Worm (Caenorhabditis elegans): ENCODE results near the gene clc-29.
A peak's percentile ranks its signal among the peaks of the same experiment; 100 is the strongest.

The clc-29 gene

ce11 chrIII:8375000-8375399, 27.3 kb upstream of the clc-29 start, which contains the start of gene met-2:
Gene met-2 (plus strand): TSS chrIII:8375300.
- TF ChIP-seq dmd-4 (tag; optimal IDR thresholded peaks at IDR 0.05; ENCODE audit: borderline replicate concordance) (no peak), nhr-11 (tag; optimal IDR thresholded peaks at IDR 0.05) (no peak), lin-11 (tag; optimal IDR thresholded peaks at IDR 0.05) (no peak), mec-3 (tag; optimal IDR thresholded peaks at IDR 0.05; ENCODE audit: borderline replicate concordance) (no peak), zip-5 (tag; optimal IDR thresholded peaks at IDR 0.05) (no peak), K02D7.2 (tag; optimal IDR thresholded peaks at IDR 0.05) (no peak), pqm-1 (tag; optimal IDR thresholded peaks at IDR 0.05) (no peak), rnt-1 (tag; optimal IDR thresholded peaks at IDR 0.05) (no peak)

DNA sequence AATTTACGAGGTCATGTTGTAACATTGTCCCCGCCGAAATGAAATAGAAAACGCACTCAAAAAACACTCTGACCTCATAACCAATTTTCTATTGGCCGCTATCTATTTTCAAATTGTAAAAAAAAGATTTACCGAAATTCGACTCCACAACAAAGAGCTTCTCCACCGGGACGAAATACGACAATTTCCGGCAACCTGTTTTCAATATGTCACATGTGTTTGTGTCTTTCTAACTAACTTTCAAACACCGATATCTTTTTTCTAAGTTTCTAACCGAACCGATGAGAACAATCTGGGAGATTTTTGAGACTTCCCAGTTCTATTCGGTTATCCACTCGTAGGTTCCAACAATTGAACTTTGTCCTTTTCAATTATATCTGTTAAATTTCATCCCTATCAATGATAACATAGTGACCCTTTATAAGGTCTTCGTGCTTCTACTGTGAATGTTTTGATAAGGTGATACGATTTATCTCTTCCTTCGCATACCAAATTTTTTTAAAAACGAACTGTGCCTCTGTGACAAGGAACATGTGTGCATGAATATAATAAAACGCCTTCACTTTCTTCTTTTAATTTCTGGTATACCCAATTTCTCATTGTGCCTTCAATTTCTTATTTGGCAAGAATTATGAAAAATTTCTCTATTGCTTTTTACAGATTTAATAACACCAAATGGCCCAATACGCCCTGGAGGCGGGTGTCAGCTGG, 24.0 kb upstream of the clc-29 start, which contains the start of gene lmbr-1:
Gene lmbr-1, plus strand, starts transcription at position 661 of the 711 bp plus-strand sequence.
- TF ChIP-seq hlh-15 (tag; optimal IDR thresholded peaks at IDR 0.05) (no peak), C38D4.7 (GFP tag; optimal IDR thresholded peaks at IDR 0.05) (no peak), elt-4 (tag; optimal IDR thresholded peaks at IDR 0.05) (no peak), ttx-3 (tag; optimal IDR thresholded peaks at IDR 0.05) (no peak), ceh-34 (tag; optimal IDR thresholded peaks at IDR 0.05) (no peak), lim-6 (tag; optimal IDR thresholded peaks at IDR 0.05) (no peak)

ce11 chrIII:8370846-8371257, 23.1 kb upstream of the clc-29 start:
- TF ChIP-seq ahr-1 (tag; optimal IDR thresholded peaks at IDR 0.05) (no peak), hlh-30 (tag; optimal IDR thresholded peaks at IDR 0.05; ENCODE audit: insufficient read depth) (peak; percentile 20), zip-5 (tag; optimal IDR thresholded peaks at IDR 0.05) (no peak), sox-2 (GFP tag; IDR thresholded peaks at IDR 0.05) (no peak), gmeb-2 (tag; optimal IDR thresholded peaks at IDR 0.05) (no peak), dve-1 (tag; optimal IDR thresholded peaks at IDR 0.05) (no peak), ets-4 (tag; optimal IDR thresholded peaks at IDR 0.05) (no peak), nfya-1 (tag; optimal IDR thresholded peaks at IDR 0.05) (peak; percentile 57), ceh-6 (GFP tag; optimal IDR thresholded peaks at IDR 0.05) (no peak), fax-1 (tag; optimal IDR thresholded peaks at IDR 0.05) (no peak), pqm-1 (tag; optimal IDR thresholded peaks at IDR 0.05) (no peak), ceh-48 (tag; optimal IDR thresholded peaks at IDR 0.05) (no peak), hlh-6 (tag; optimal IDR thresholded peaks at IDR 0.05) (no peak), ceh-22 (tag; optimal IDR thresholded peaks at IDR 0.05) (no peak), che-1 (tag; optimal IDR thresholded peaks at IDR 0.05) (no peak), ceh-19 (GFP tag; optimal IDR thresholded peaks at IDR 0.05) (no peak), ceh-2 (tag; optimal IDR thresholded peaks at IDR 0.05) (no peak), unc-42 (tag; optimal IDR thresholded peaks at IDR 0.05) (no peak), sox-4 (tag; optimal IDR thresholded peaks at IDR 0.05) (no peak), C08G9.2 (tag; optimal IDR thresholded peaks at IDR 0.05) (no peak), Y22D7AL.16 (tag; optimal IDR thresholded peaks at IDR 0.05) (no peak), unc-55 (GFP tag; optimal IDR thresholded peaks at IDR 0.05) (no peak), ceh-31 (tag; optimal IDR thresholded peaks at IDR 0.05) (peak; percentile 1), elt-2 (tag; optimal IDR thresholded peaks at IDR 0.05) (no peak)

DNA sequence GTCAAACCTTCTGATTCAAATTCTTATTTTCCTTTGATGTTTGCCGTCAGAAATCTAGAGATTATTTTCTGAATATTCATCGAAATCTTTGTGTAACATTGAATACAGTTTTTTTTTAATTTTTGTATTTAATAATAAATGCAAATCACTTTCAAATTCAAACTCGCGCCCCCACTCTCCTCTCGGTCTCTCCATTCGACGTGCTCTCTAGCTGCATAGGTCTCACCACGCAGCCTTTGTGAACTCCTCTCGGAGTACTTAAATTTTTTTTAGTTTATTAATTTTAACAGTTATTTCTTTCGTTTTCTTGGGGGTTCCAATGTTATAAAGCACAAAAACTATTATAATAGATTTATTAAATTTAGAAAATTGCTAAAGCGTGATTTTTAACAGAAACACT, 22.5 kb upstream of the clc-29 start:
- TF ChIP-seq unc-55 (GFP tag; optimal IDR thresholded peaks at IDR 0.05) = no peak
- TF ChIP-seq hlh-8 (tag; optimal IDR thresholded peaks at IDR 0.05) = no peak
- TF ChIP-seq ceh-2 (tag; optimal IDR thresholded peaks at IDR 0.05) = no peak
- TF ChIP-seq ceh-22 (tag; optimal IDR thresholded peaks at IDR 0.05) = no peak
- TF ChIP-seq ztf-16 (tag; optimal IDR thresholded peaks at IDR 0.05) = no peak
